Worm (Caenorhabditis elegans) whole organism, L4 larva: ENCODE measurements around the gene C06B3.6.

Experiments used
- D1046.2 ChIP-seq: fragments of 200-800 bp; sonication (Bioruptor generic); IDR thresholded peaks from 2 replicates; pipeline ENCODE4 v1.3.6; 2022; ENCODE audit warnings: missing genetic modification characterization, missing compliant biosample characterization
- F10B5.3 ChIP-seq: sonication (generic microtip); optimal IDR thresholded peaks from 2 replicates; lab custom pipeline; 2016; ENCODE audit warnings: mild to moderate bottlenecking, missing genetic modification characterization, missing compliant biosample characterization
- F26F4.8 ChIP-seq: fragments of 200-800 bp; sonication (Bioruptor generic); conservative IDR thresholded peaks from 2 replicates; pipeline ENCODE4 v1.3.6; 2022; ENCODE audit warnings: missing genetic modification characterization, missing compliant biosample characterization
- F49E8.2 ChIP-seq: sonication (generic microtip); optimal IDR thresholded peaks from 2 replicates; lab custom pipeline; 2016; ENCODE audit warnings: missing compliant biosample characterization, mild to moderate bottlenecking, missing genetic modification characterization, borderline replicate concordance
- R02D3.7 ChIP-seq: fragments of 150-350 bp; sonication (generic microtip); optimal IDR thresholded peaks from 3 replicates; lab custom pipeline; 2014; ENCODE audit warnings: missing biosample characterization, missing genetic modification characterization
- T20F7.1 ChIP-seq: fragments of 200-800 bp; sonication (Bioruptor generic); optimal IDR thresholded peaks from 2 replicates; lab custom pipeline; 2018; ENCODE audit warnings: mild to moderate bottlenecking, missing genetic modification characterization, missing compliant biosample characterization
- T26A8.4 ChIP-seq: fragments of 200-800 bp; sonication (Bioruptor generic); IDR thresholded peaks from 2 replicates; pipeline ENCODE4 v1.3.6; 2022; ENCODE audit warnings: missing genetic modification characterization, missing compliant biosample characterization
- Y5F2A.4 ChIP-seq: fragments of 200-800 bp; sonication (Bioruptor generic); optimal IDR thresholded peaks from 2 replicates; lab custom pipeline; 2018; ENCODE audit warnings: mild to moderate bottlenecking, missing genetic modification characterization, missing compliant biosample characterization
- ZK337.2 ChIP-seq: fragments of 200-800 bp; sonication (Bioruptor generic); IDR thresholded peaks from 2 replicates; pipeline ENCODE4 v1.3.6; 2022; ENCODE audit warnings: missing genetic modification reagents, missing genetic modification characterization, missing compliant biosample characterization
- aha-1 ChIP-seq: fragments of 150-350 bp; peaks from one replicate; lab custom pipeline; 2014; ENCODE audit warnings: missing biosample characterization, missing genetic modification characterization
- aly-2 ChIP-seq: sonication (generic microtip); optimal IDR thresholded peaks from 2 replicates; lab custom pipeline; 2018; ENCODE audit warnings: missing biosample characterization, missing genetic modification characterization
- attf-4 ChIP-seq: sonication (generic microtip); optimal IDR thresholded peaks from 3 replicates; lab custom pipeline; 2017; ENCODE audit warnings: missing biosample characterization, missing genetic modification characterization
- ceh-20 ChIP-seq: fragments of 200-800 bp; sonication (Bioruptor generic); IDR thresholded peaks from 2 replicates; pipeline ENCODE4 v1.3.6; 2022; ENCODE audit warnings: missing genetic modification reagents, missing genetic modification characterization, missing compliant biosample characterization
- ceh-32 ChIP-seq: sonication (generic microtip); optimal IDR thresholded peaks from 2 replicates; lab custom pipeline; 2016; ENCODE audit warnings: mild to moderate bottlenecking, missing genetic modification characterization, missing compliant biosample characterization; ENCODE audit not compliant: poor library complexity
- ceh-62 ChIP-seq: sonication (generic microtip); optimal IDR thresholded peaks from 2 replicates; lab custom pipeline; 2017; ENCODE audit warnings: missing biosample characterization, missing genetic modification characterization
- cey-2 ChIP-seq: sonication (generic microtip); optimal IDR thresholded peaks from 3 replicates; lab custom pipeline; 2017; ENCODE audit warnings: missing genetic modification characterization, mild to moderate bottlenecking, missing compliant biosample characterization, antibody characterized with exemption, borderline replicate concordance; ENCODE audit not compliant: insufficient read depth
- ctbp-1 ChIP-seq: fragments of 200-800 bp; sonication (Bioruptor generic); IDR thresholded peaks from 2 replicates; pipeline ENCODE4 v1.3.6; 2022; ENCODE audit warnings: missing genetic modification reagents, missing genetic modification characterization, missing compliant biosample characterization
- daf-19 ChIP-seq: fragments of 200-800 bp; sonication (Bioruptor generic); conservative IDR thresholded peaks from 2 replicates; pipeline ENCODE4 v1.3.6; 2022; ENCODE audit warnings: missing genetic modification characterization, missing compliant biosample characterization
- daf-8 ChIP-seq: fragments of 200-800 bp; sonication (Bioruptor generic); IDR thresholded peaks from 2 replicates; pipeline ENCODE4 v1.3.6; 2022; ENCODE audit warnings: missing genetic modification characterization, missing compliant biosample characterization
- dmd-6 ChIP-seq: fragments of 200-800 bp; sonication (Bioruptor generic); IDR thresholded peaks from 2 replicates; pipeline ENCODE4 v1.3.6; 2022; ENCODE audit warnings: missing genetic modification reagents, missing genetic modification characterization, missing compliant biosample characterization
- dmd-8 ChIP-seq: fragments of 200-800 bp; sonication (Bioruptor generic); IDR thresholded peaks from 2 replicates; pipeline ENCODE4 v1.3.6; 2022; ENCODE audit warnings: missing genetic modification characterization, missing compliant biosample characterization
- duxl-1 ChIP-seq: sonication (generic microtip); optimal IDR thresholded peaks from 2 replicates; lab custom pipeline; 2016; ENCODE audit warnings: mild to moderate bottlenecking, missing genetic modification characterization, moderate library complexity, missing compliant biosample characterization; ENCODE audit not compliant: poor library complexity
- egl-43 ChIP-seq: fragments of 200-800 bp; sonication (Bioruptor generic); IDR thresholded peaks from 2 replicates; pipeline ENCODE4 v1.3.6; 2022; ENCODE audit warnings: missing genetic modification reagents, missing genetic modification characterization, missing compliant biosample characterization
- fkh-10 ChIP-seq: fragments of 150-350 bp; optimal IDR thresholded peaks from 2 replicates; lab custom pipeline; 2014; ENCODE audit warnings: missing biosample characterization, missing genetic modification reagents, missing genetic modification characterization
- fos-1 ChIP-seq: fragments of 150-350 bp; optimal IDR thresholded peaks from 2 replicates; lab custom pipeline; 2014; ENCODE audit warnings: missing biosample characterization, missing genetic modification characterization
- hif-1 ChIP-seq, 2 experiments: sonication (generic microtip); optimal IDR thresholded peaks; 2 replicates each; lab custom pipeline; 2016 to 2017; ENCODE audit warnings: missing compliant biosample characterization in 2 of 2, missing genetic modification characterization in 2 of 2, missing genetic modification reagents in 2 of 2, missing genotype in 2 of 2, mild to moderate bottlenecking in 1 of 2
- jun-1 ChIP-seq: fragments of 150-350 bp; optimal IDR thresholded peaks from 2 replicates; lab custom pipeline; 2014; ENCODE audit warnings: missing biosample characterization, missing genetic modification reagents, missing genetic modification characterization
- lim-7 ChIP-seq: fragments of 200-800 bp; sonication (Bioruptor generic); IDR thresholded peaks from 2 replicates; pipeline ENCODE4 v1.3.6; 2022; ENCODE audit warnings: missing genetic modification characterization, missing compliant biosample characterization
- lin-1 ChIP-seq: fragments of 200-800 bp; sonication (Bioruptor generic); IDR thresholded peaks from 2 replicates; pipeline ENCODE4 v1.3.6; 2022; ENCODE audit warnings: missing genetic modification reagents, missing genetic modification characterization, missing compliant biosample characterization
- lin-15B ChIP-seq: fragments of 150-350 bp; sonication (generic microtip); optimal IDR thresholded peaks from 3 replicates; lab custom pipeline; 2014; ENCODE audit warnings: missing biosample characterization, missing genetic modification characterization
- lsy-2 ChIP-seq, 2 experiments: fragments of 150-350 bp in 1 of 2; sonication (generic microtip) in 1 of 2; optimal IDR thresholded peaks; 2 replicates each; lab custom pipeline; 2014 to 2017; ENCODE audit warnings: missing biosample characterization in 2 of 2, missing genetic modification characterization in 2 of 2
- mdl-1 ChIP-seq, 2 experiments: fragments of 150-350 bp in 1 of 2; sonication (generic microtip) in 1 of 2; optimal IDR thresholded peaks; 2 replicates each; lab custom pipeline; 2014 to 2017; ENCODE audit warnings: missing biosample characterization in 2 of 2, missing genetic modification characterization in 2 of 2
- mep-1 ChIP-seq: fragments of 150-350 bp; sonication (generic microtip); optimal IDR thresholded peaks from 3 replicates; lab custom pipeline; 2014; ENCODE audit warnings: missing biosample characterization, missing genetic modification characterization
- nhr-111 ChIP-seq: fragments of 200-800 bp; sonication (Bioruptor generic); optimal IDR thresholded peaks from 2 replicates; lab custom pipeline; 2018; ENCODE audit warnings: mild to moderate bottlenecking, missing genetic modification characterization, missing compliant biosample characterization
- nhr-28 ChIP-seq: fragments of 150-350 bp; optimal IDR thresholded peaks from 2 replicates; lab custom pipeline; 2014; ENCODE audit warnings: missing biosample characterization, missing genetic modification characterization
- nhr-41 ChIP-seq: fragments of 200-800 bp; sonication (Bioruptor generic); IDR thresholded peaks from 2 replicates; pipeline ENCODE4 v1.3.6; 2022; ENCODE audit warnings: missing genetic modification reagents, missing genetic modification characterization, missing compliant biosample characterization
- nhr-42 ChIP-seq: fragments of 200-800 bp; sonication (Bioruptor generic); IDR thresholded peaks from 2 replicates; pipeline ENCODE4 v1.3.6; 2022; ENCODE audit warnings: missing genetic modification characterization, missing compliant biosample characterization
- nhr-6 ChIP-seq: fragments of 150-350 bp; optimal IDR thresholded peaks from 2 replicates; lab custom pipeline; 2014; ENCODE audit warnings: missing biosample characterization, missing genetic modification characterization
- pqm-1 ChIP-seq: sonication (generic microtip); optimal IDR thresholded peaks from 2 replicates; lab custom pipeline; 2017; ENCODE audit warnings: missing biosample characterization, missing genetic modification characterization
- rbr-2 ChIP-seq: sonication (generic microtip); optimal IDR thresholded peaks from 2 replicates; lab custom pipeline; 2016; ENCODE audit warnings: missing genotype, missing genetic modification characterization, missing compliant biosample characterization
- saeg-2 ChIP-seq: fragments of 200-800 bp; sonication (Bioruptor generic); IDR thresholded peaks from 2 replicates; pipeline ENCODE4 v1.3.6; 2022; ENCODE audit warnings: missing genetic modification reagents, missing genetic modification characterization, missing compliant biosample characterization
- set-16 ChIP-seq: fragments of 200-800 bp; sonication (Bioruptor generic); IDR thresholded peaks from 2 replicates; pipeline ENCODE4 v1.3.6; 2022; ENCODE audit warnings: missing genetic modification reagents, missing genetic modification characterization, missing compliant biosample characterization
- snpc-4 ChIP-seq: fragments of 150-350 bp; optimal IDR thresholded peaks from 2 replicates; lab custom pipeline; 2014; ENCODE audit warnings: missing biosample characterization, missing genetic modification characterization
- spr-1 ChIP-seq: sonication (generic microtip); optimal IDR thresholded peaks from 2 replicates; lab custom pipeline; 2016; ENCODE audit warnings: mild to moderate bottlenecking, missing genetic modification characterization, missing compliant biosample characterization
- spr-3 ChIP-seq: fragments of 200-800 bp; sonication (Bioruptor generic); optimal IDR thresholded peaks from 2 replicates; lab custom pipeline; 2018; ENCODE audit warnings: mild to moderate bottlenecking, missing genetic modification characterization, missing compliant biosample characterization
- tra-1 ChIP-seq: fragments of 200-800 bp; sonication (Bioruptor generic); IDR thresholded peaks from 2 replicates; pipeline ENCODE4 v1.3.6; 2022; ENCODE audit warnings: missing genetic modification reagents, missing genetic modification characterization, missing compliant biosample characterization
- ztf-11 ChIP-seq: fragments of 150-350 bp; optimal IDR thresholded peaks from 2 replicates; lab custom pipeline; 2014; ENCODE audit warnings: missing biosample characterization, missing genetic modification characterization
- ztf-7 ChIP-seq: fragments of 150-350 bp; optimal IDR thresholded peaks from 2 replicates; lab custom pipeline; 2014; ENCODE audit warnings: missing biosample characterization, missing genetic modification characterization

The C06B3.6 gene

DNA sequence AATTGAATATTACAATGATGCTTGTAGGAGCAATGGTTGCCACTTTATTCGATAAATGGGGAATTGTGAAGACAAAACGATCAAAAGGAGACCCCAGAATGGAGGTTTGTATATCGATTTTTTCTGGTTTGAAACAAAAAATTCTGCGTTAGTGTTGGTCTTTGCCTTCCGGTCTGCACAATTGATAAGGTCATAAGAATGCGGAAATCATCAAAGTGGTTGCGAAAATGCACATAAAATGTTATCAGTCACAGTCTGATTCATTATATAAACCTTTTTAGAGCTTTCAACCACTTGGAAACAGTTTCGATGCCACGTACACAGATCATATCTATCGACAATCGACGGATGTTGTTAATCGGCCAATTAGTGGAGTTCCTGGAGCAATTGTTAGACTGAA, 15.2 kb downstream of the C06B3.6 start (continued):
- TF ChIP-seq lin-1 (GFP tag; lab: Robert Waterston, UW) (peak; percentile 80), ceh-20 (GFP tag; lab: Robert Waterston, UW) (no peak), ctbp-1 (GFP tag; lab: Robert Waterston, UW) (no peak), ceh-62 (tag; lab: Kevin White, UChicago) (no peak), spr-1 (tag; lab: Kevin White, UChicago) (no peak), spr-3 (GFP tag; lab: Kevin White, UChicago) (no peak), mep-1 (tag; lab: Kevin White, UChicago) (no peak), R02D3.7 (tag; lab: Kevin White, UChicago) (no peak), pqm-1 (peak; percentile 88), ZK337.2 (GFP tag; lab: Robert Waterston, UW) (no peak), ztf-7 (no peak), D1046.2 (GFP tag; lab: Robert Waterston, UW) (no peak), nhr-111 (GFP tag; lab: Kevin White, UChicago) (no peak), lsy-2 (tag; optimal IDR thresholded peaks at IDR 0.05; lab: Kevin White, UChicago) (no peak), attf-4 (tag; lab: Kevin White, UChicago) (no peak), set-16 (no peak), T20F7.1 (GFP tag; lab: Kevin White, UChicago) (no peak), daf-8 (GFP tag; lab: Robert Waterston, UW) (no peak), fkh-10 (GFP tag; lab: Kevin White, UChicago) (no peak), T26A8.4 (GFP tag; lab: Robert Waterston, UW) (no peak), F49E8.2 (tag; lab: Kevin White, UChicago) (no peak), dmd-8 (GFP tag; lab: Robert Waterston, UW) (no peak), jun-1 (tag; lab: Kevin White, UChicago) (no peak), F26F4.8 (GFP tag; lab: Robert Waterston, UW) (no peak), nhr-28 (peak; percentile 65), rbr-2 (tag; lab: Kevin White, UChicago) (no peak), snpc-4 (tag; lab: Kevin White, UChicago) (no peak), daf-19 (GFP tag; lab: Robert Waterston, UW) (no peak), egl-43 (GFP tag; lab: Robert Waterston, UW) (no peak), saeg-2 (GFP tag; lab: Robert Waterston, UW) (no peak), ceh-32 (tag; lab: Kevin White, UChicago) (no peak), duxl-1 (peak; percentile 6), nhr-6 (peak; percentile 12), lin-15B (tag; lab: Kevin White, UChicago) (no peak), aly-2 (tag; lab: Kevin White, UChicago) (no peak), aha-1 (tag; lab: Kevin White, UChicago) (peak; percentile 75), dmd-6 (GFP tag; lab: Robert Waterston, UW) (peak; percentile 87), fos-1 (tag; lab: Kevin White, UChicago) (no peak), F10B5.3 (tag; lab: Kevin White, UChicago) (no peak), Y5F2A.4 (GFP tag; lab: Kevin White, UChicago) (no peak), nhr-42 (GFP tag; lab: Robert Waterston, UW) (no peak), lim-7 (GFP tag; lab: Robert Waterston, UW) (no peak), tra-1 (GFP tag; lab: Robert Waterston, UW) (0 out of 2 replicates have a peak, but pooled peaks have one; percentile 10), ztf-11 (tag; lab: Kevin White, UChicago) (no peak), cey-2 (tag; lab: Kevin White, UChicago) (no peak), hif-1 (tag; optimal IDR thresholded peaks at IDR 0.05; lab: Kevin White, UChicago) (no peak), mdl-1 (tag; optimal IDR thresholded peaks at IDR 0.05; lab: Kevin White, UChicago) (no peak), nhr-41 (GFP tag; lab: Robert Waterston, UW) (no peak)
